Worm (Caenorhabditis elegans) whole organism, L4 larva: ENCODE measurements around the gene F35H10.3.
A peak's percentile ranks its signal among the peaks of the same experiment; 100 is the strongest.

Experiments used
- D1046.2 ChIP-seq: fragments of 200-800 bp; sonication (Bioruptor generic); IDR thresholded peaks from 2 replicates; pipeline ENCODE4 v1.3.6; 2022; ENCODE audit warnings: missing genetic modification characterization, missing compliant biosample characterization
- F37D6.2 ChIP-seq: sonication (generic microtip); optimal IDR thresholded peaks from 2 replicates; lab custom pipeline; 2016; ENCODE audit warnings: mild to moderate bottlenecking, missing genetic modification characterization, missing compliant biosample characterization
- T20F7.1 ChIP-seq: fragments of 200-800 bp; sonication (Bioruptor generic); optimal IDR thresholded peaks from 2 replicates; lab custom pipeline; 2018; ENCODE audit warnings: mild to moderate bottlenecking, missing genetic modification characterization, missing compliant biosample characterization
- Y48G9A.11 ChIP-seq: fragments of 200-800 bp; sonication (Bioruptor generic); IDR thresholded peaks from 2 replicates; pipeline ENCODE4 v1.3.6; 2022; ENCODE audit warnings: missing genetic modification reagents, missing genetic modification characterization, missing compliant biosample characterization
- ZK337.2 ChIP-seq: fragments of 200-800 bp; sonication (Bioruptor generic); IDR thresholded peaks from 2 replicates; pipeline ENCODE4 v1.3.6; 2022; ENCODE audit warnings: missing genetic modification reagents, missing genetic modification characterization, missing compliant biosample characterization
- aly-2 ChIP-seq: sonication (generic microtip); optimal IDR thresholded peaks from 2 replicates; lab custom pipeline; 2018; ENCODE audit warnings: missing biosample characterization, missing genetic modification characterization
- attf-4 ChIP-seq: sonication (generic microtip); optimal IDR thresholded peaks from 3 replicates; lab custom pipeline; 2017; ENCODE audit warnings: missing biosample characterization, missing genetic modification characterization
- cey-2 ChIP-seq: sonication (generic microtip); optimal IDR thresholded peaks from 3 replicates; lab custom pipeline; 2017; ENCODE audit warnings: missing genetic modification characterization, mild to moderate bottlenecking, missing compliant biosample characterization, antibody characterized with exemption, borderline replicate concordance; ENCODE audit not compliant: insufficient read depth
- ctbp-1 ChIP-seq: fragments of 200-800 bp; sonication (Bioruptor generic); IDR thresholded peaks from 2 replicates; pipeline ENCODE4 v1.3.6; 2022; ENCODE audit warnings: missing genetic modification reagents, missing genetic modification characterization, missing compliant biosample characterization
- daf-8 ChIP-seq: fragments of 200-800 bp; sonication (Bioruptor generic); IDR thresholded peaks from 2 replicates; pipeline ENCODE4 v1.3.6; 2022; ENCODE audit warnings: missing genetic modification characterization, missing compliant biosample characterization
- dmd-8 ChIP-seq: fragments of 200-800 bp; sonication (Bioruptor generic); IDR thresholded peaks from 2 replicates; pipeline ENCODE4 v1.3.6; 2022; ENCODE audit warnings: missing genetic modification characterization, missing compliant biosample characterization
- dpl-1 ChIP-seq: fragments of 150-350 bp; optimal IDR thresholded peaks from 2 replicates; lab custom pipeline; 2014; ENCODE audit warnings: missing biosample characterization, missing genetic modification reagents, missing genetic modification characterization
- egl-43 ChIP-seq: fragments of 200-800 bp; sonication (Bioruptor generic); IDR thresholded peaks from 2 replicates; pipeline ENCODE4 v1.3.6; 2022; ENCODE audit warnings: missing genetic modification reagents, missing genetic modification characterization, missing compliant biosample characterization
- fkh-10 ChIP-seq: fragments of 150-350 bp; optimal IDR thresholded peaks from 2 replicates; lab custom pipeline; 2014; ENCODE audit warnings: missing biosample characterization, missing genetic modification reagents, missing genetic modification characterization
- hlh-11 ChIP-seq: fragments of 200-800 bp; sonication (Bioruptor generic); optimal IDR thresholded peaks from 2 replicates; lab custom pipeline; 2018; ENCODE audit warnings: mild to moderate bottlenecking, missing genetic modification characterization, missing compliant biosample characterization
- hlh-30 ChIP-seq: sonication (generic microtip); optimal IDR thresholded peaks from 2 replicates; lab custom pipeline; 2017; ENCODE audit warnings: antibody characterized with exemption, mild to moderate bottlenecking, missing genetic modification characterization, missing compliant biosample characterization; ENCODE audit not compliant: insufficient read depth
- hmg-1.1 ChIP-seq: fragments of 200-800 bp; sonication (Bioruptor generic); IDR thresholded peaks from 2 replicates; pipeline ENCODE4 v1.3.6; 2022; ENCODE audit warnings: missing genetic modification reagents, missing genetic modification characterization, missing compliant biosample characterization
- lim-7 ChIP-seq: fragments of 200-800 bp; sonication (Bioruptor generic); IDR thresholded peaks from 2 replicates; pipeline ENCODE4 v1.3.6; 2022; ENCODE audit warnings: missing genetic modification characterization, missing compliant biosample characterization
- lin-39 ChIP-seq: fragments of 150-350 bp; optimal IDR thresholded peaks from 2 replicates; lab custom pipeline; 2014; ENCODE audit warnings: missing biosample characterization, missing genetic modification reagents, missing genetic modification characterization
- mdt-29 ChIP-seq: fragments of 200-800 bp; sonication (Bioruptor generic); IDR thresholded peaks from 2 replicates; pipeline ENCODE4 v1.3.6; 2022; ENCODE audit warnings: missing genetic modification reagents, missing genetic modification characterization, missing compliant biosample characterization
- mxl-2 ChIP-seq: fragments of 200-800 bp; sonication (Bioruptor generic); conservative IDR thresholded peaks from 2 replicates; pipeline ENCODE4 v1.3.6; 2022; ENCODE audit warnings: missing genetic modification reagents, missing genetic modification characterization, missing compliant biosample characterization
- mxl-3 ChIP-seq: fragments of 200-800 bp; sonication (Bioruptor generic); optimal IDR thresholded peaks from 2 replicates; lab custom pipeline; 2018; ENCODE audit warnings: mild to moderate bottlenecking, missing genetic modification characterization, missing compliant biosample characterization
- nhr-10 ChIP-seq: fragments of 150-350 bp; optimal IDR thresholded peaks from 2 replicates; lab custom pipeline; 2014; ENCODE audit warnings: missing biosample characterization, missing genetic modification characterization
- nhr-102 ChIP-seq: sonication (generic microtip); optimal IDR thresholded peaks from 2 replicates; lab custom pipeline; 2016; ENCODE audit warnings: mild to moderate bottlenecking, missing genetic modification characterization, moderate library complexity, missing compliant biosample characterization
- nhr-11 ChIP-seq: fragments of 150-350 bp; optimal IDR thresholded peaks from 2 replicates; lab custom pipeline; 2014; ENCODE audit warnings: missing biosample characterization, missing genetic modification characterization
- nhr-237 ChIP-seq: sonication (generic microtip); optimal IDR thresholded peaks from 2 replicates; lab custom pipeline; 2017; ENCODE audit warnings: missing biosample characterization, missing genetic modification characterization
- nhr-48 ChIP-seq: sonication (generic microtip); optimal IDR thresholded peaks from 2 replicates; lab custom pipeline; 2016; ENCODE audit warnings: mild to moderate bottlenecking, missing genetic modification characterization, missing compliant biosample characterization
- nhr-6 ChIP-seq: fragments of 150-350 bp; optimal IDR thresholded peaks from 2 replicates; lab custom pipeline; 2014; ENCODE audit warnings: missing biosample characterization, missing genetic modification characterization
- pha-4 ChIP-seq, 2 experiments: fragments of 150-350 bp in 1 of 2; fragments of 200-800 bp in 1 of 2; sonication (Bioruptor generic) in 1 of 2; IDR thresholded peaks in 1 of 2; optimal IDR thresholded peaks in 1 of 2; 2 replicates each; pipeline versions ENCODE4 v1.3.6 to Lab custom; 2014 to 2022; ENCODE audit warnings: missing genetic modification characterization in 2 of 2, missing genetic modification reagents in 2 of 2, missing biosample characterization in 1 of 2, missing compliant biosample characterization in 1 of 2
- php-3 ChIP-seq: fragments of 200-800 bp; sonication (Bioruptor generic); IDR thresholded peaks from 2 replicates; pipeline ENCODE4 v1.3.6; 2022; ENCODE audit warnings: missing genetic modification reagents, missing genetic modification characterization, missing compliant biosample characterization
- skn-1 ChIP-seq: fragments of 150-350 bp; optimal IDR thresholded peaks from 2 replicates; lab custom pipeline; 2014; ENCODE audit warnings: missing biosample characterization, missing genetic modification characterization
- tra-1 ChIP-seq: fragments of 200-800 bp; sonication (Bioruptor generic); IDR thresholded peaks from 2 replicates; pipeline ENCODE4 v1.3.6; 2022; ENCODE audit warnings: missing genetic modification reagents, missing genetic modification characterization, missing compliant biosample characterization
- unc-130 ChIP-seq: sonication (generic microtip); optimal IDR thresholded peaks from 2 replicates; lab custom pipeline; 2016; ENCODE audit warnings: missing genetic modification reagents, missing genetic modification characterization, missing compliant biosample characterization
- unc-62 ChIP-seq, 3 experiments: fragments of 150-350 bp in 1 of 3; sonication (generic microtip); optimal IDR thresholded peaks in 2 of 3; peaks in 1 of 3; 1 replicate in 1 of 3; 2 replicates in 2 of 3; lab custom pipeline; 2014 to 2017; ENCODE audit warnings: missing biosample characterization in 3 of 3, missing genetic modification characterization in 3 of 3, missing genetic modification reagents in 3 of 3, missing genotype in 1 of 3
- ztf-11 ChIP-seq: fragments of 150-350 bp; optimal IDR thresholded peaks from 2 replicates; lab custom pipeline; 2014; ENCODE audit warnings: missing biosample characterization, missing genetic modification characterization

The F35H10.3 gene

ce11 chrIV:8312846-8313245 lies 12.9 kb upstream of the F35H10.3 start, which contains the start of gene F35H10.10:
TSS of gene F35H10.10 (minus strand) at chrIV:8312946.
- no peak for TF ChIP-seq F37D6.2
- TF ChIP-seq daf-8 (GFP tag; lab: Robert Waterston, UW): no peak
- no peak for TF ChIP-seq skn-1 (tag; lab: Kevin White, UChicago)
- no peak for TF ChIP-seq cey-2 (tag; lab: Kevin White, UChicago)
- TF ChIP-seq aly-2: no peak
- no peak for TF ChIP-seq mxl-2

ce11 chrIV:8317800-8318199 lies 8.0 kb upstream of the F35H10.3 start:
- TF ChIP-seq Y48G9A.11 (GFP tag; lab: Robert Waterston, UW) (no peak), php-3 (GFP tag; lab: Robert Waterston, UW) (peak; percentile 59; the same call in 1 of the 2 replicates)

- no peak for TF ChIP-seq attf-4 (tag; lab: Kevin White, UChicago)
- TF ChIP-seq unc-62 (GFP tag; optimal IDR thresholded peaks at IDR 0.05 in 1 of 2; lab: Kevin White, UChicago): no peak
- no peak for TF ChIP-seq unc-62 (tag; optimal IDR thresholded peaks at IDR 0.05; lab: Kevin White, UChicago)
- no peak for TF ChIP-seq pha-4 (GFP tag; IDR thresholded peaks at IDR 0.05; lab: Robert Waterston, UW)
- TF ChIP-seq pha-4 (tag; optimal IDR thresholded peaks at IDR 0.05; lab: Kevin White, UChicago): no peak
- no peak for TF ChIP-seq lin-39 (tag; lab: Kevin White, UChicago)
- TF ChIP-seq egl-43: no peak
- no peak for TF ChIP-seq nhr-48 (tag; lab: Kevin White, UChicago)
- no peak for TF ChIP-seq dmd-8
- no peak for TF ChIP-seq F37D6.2
- no peak for TF ChIP-seq nhr-102 (tag; lab: Kevin White, UChicago)
- no peak for TF ChIP-seq tra-1 (GFP tag; lab: Robert Waterston, UW)
- TF ChIP-seq T20F7.1 (GFP tag; lab: Kevin White, UChicago): no peak
- no peak for TF ChIP-seq fkh-10 (GFP tag; lab: Kevin White, UChicago)
- TF ChIP-seq nhr-237: no peak
- TF ChIP-seq hmg-1.1: no peak
- TF ChIP-seq nhr-11 (tag; lab: Kevin White, UChicago): no peak
Observed at ce11 chrIV:8318799-8319198, 7.0 kb upstream of the F35H10.3 start.

ce11 chrIV:8328913-8329312 lies 3.1 kb downstream of the F35H10.3 start, which contains the start of gene F35H10.2:
TSS of gene F35H10.2 (plus strand) at chrIV:8329213.
- no peak for TF ChIP-seq attf-4 (tag; lab: Kevin White, UChicago)
- TF ChIP-seq mxl-3 (GFP tag; lab: Kevin White, UChicago): no peak
- no peak for TF ChIP-seq hlh-11
- TF ChIP-seq unc-130 (GFP tag; lab: Kevin White, UChicago): no peak
- TF ChIP-seq dpl-1 (GFP tag; lab: Kevin White, UChicago): no peak
- TF ChIP-seq ZK337.2 (GFP tag; lab: Robert Waterston, UW): no peak
- no peak for TF ChIP-seq nhr-6 (tag; lab: Kevin White, UChicago)
- no peak for TF ChIP-seq nhr-10

ce11 chrIV:8332526-8332925 lies 6.8 kb downstream of the F35H10.3 start, which contains the start of gene lys-10:
TSS of gene lys-10 (plus strand) at chrIV:8332826.
- no peak for TF ChIP-seq hmg-1.1
- TF ChIP-seq unc-130 (GFP tag; lab: Kevin White, UChicago): no peak
- no peak for TF ChIP-seq pha-4 (GFP tag; IDR thresholded peaks at IDR 0.05; lab: Robert Waterston, UW)
- no peak for TF ChIP-seq pha-4 (tag; optimal IDR thresholded peaks at IDR 0.05; lab: Kevin White, UChicago)
- TF ChIP-seq nhr-48 (tag; lab: Kevin White, UChicago): no peak
- TF ChIP-seq D1046.2: no peak
- TF ChIP-seq lim-7 (GFP tag; lab: Robert Waterston, UW): no peak
- no peak for TF ChIP-seq ctbp-1 (GFP tag; lab: Robert Waterston, UW)
- no peak for TF ChIP-seq mdt-29 (GFP tag; lab: Robert Waterston, UW)
- no peak for TF ChIP-seq ztf-11
- TF ChIP-seq hlh-30 (tag; lab: Kevin White, UChicago): no peak
- no peak for TF ChIP-seq aly-2
